Fruit fly (Drosophila melanogaster): ENCODE measurements around the gene Mat89Ba.

Gene Mat89Ba

dm6 chr3R:16231385-16232307, 40.6 kb downstream of the Mat89Ba start (continued):
- TF ChIP-seq HLH3B (GFP tag; IDR thresholded peaks at IDR 0.05) (no peak), Mrtf (GFP tag; IDR thresholded peaks at IDR 0.05) (no peak), sens-2 (GFP tag; IDR thresholded peaks at IDR 0.05) (no peak), MESR4 (GFP tag; optimal IDR thresholded peaks at IDR 0.05) (no peak), yki (optimal IDR thresholded peaks at IDR 0.05) (no peak), CG31224 (GFP tag; IDR thresholded peaks at IDR 0.05) (no peak), CG15479 (GFP tag; optimal IDR thresholded peaks at IDR 0.05) (no peak), D19B (GFP tag; optimal IDR thresholded peaks at IDR 0.05) (peak; percentile 43), CG6791 (GFP tag; IDR thresholded peaks at IDR 0.05; ENCODE audit: partially characterized antibody) (no peak), tup (GFP tag; optimal IDR thresholded peaks at IDR 0.05) (peak; percentile 7), CG12071 (GFP tag; optimal IDR thresholded peaks at IDR 0.05) (peak; percentile 16), CG13424 (tag; optimal IDR thresholded peaks at IDR 0.05) (peak; percentile 76), sim (GFP tag; IDR thresholded peaks at IDR 0.05) (no peak), caup (GFP tag; optimal IDR thresholded peaks at IDR 0.05; ENCODE audit: severe bottlenecking) (peak; percentile 64), ap (GFP tag; IDR thresholded peaks at IDR 0.05) (no peak), Dref (GFP tag; IDR thresholded peaks at IDR 0.05) (no peak), CG11696 (GFP tag; IDR thresholded peaks at IDR 0.05) (no peak), Taf1 (GFP tag; IDR thresholded peaks at IDR 0.05) (no peak), B-H2 (GFP tag; optimal IDR thresholded peaks at IDR 0.05) (no peak), CG1647 (GFP tag; optimal IDR thresholded peaks at IDR 0.05) (peak; percentile 59), CG13775 (GFP tag; optimal IDR thresholded peaks at IDR 0.05) (peak; percentile 63), Dip3 (GFP tag; optimal IDR thresholded peaks at IDR 0.05) (peak; percentile 68), CG17186 (GFP tag; optimal IDR thresholded peaks at IDR 0.05) (peak; percentile 39), grau (tag; optimal IDR thresholded peaks at IDR 0.05) (peak; percentile 96), Vsx1 (GFP tag; optimal IDR thresholded peaks at IDR 0.05) (no peak), CG5245 (GFP tag; optimal IDR thresholded peaks at IDR 0.05) (peak; percentile 64), sd (tag; optimal IDR thresholded peaks at IDR 0.05) (peak; percentile 46), CG1792 (GFP tag; optimal IDR thresholded peaks at IDR 0.05) (peak; percentile 68), CG9797 (GFP tag; optimal IDR thresholded peaks at IDR 0.05) (peak; percentile 5), CG9876 (GFP tag; optimal IDR thresholded peaks at IDR 0.05) (no peak), Bdp1 (GFP tag; optimal IDR thresholded peaks at IDR 0.05) (peak; percentile 50), B-H1 (GFP tag; IDR thresholded peaks at IDR 0.05) (no peak), Doc3 (GFP tag; IDR thresholded peaks at IDR 0.05; ENCODE audit: partially characterized antibody) (no peak), inv (GFP tag; IDR thresholded peaks at IDR 0.05; ENCODE audit: partially characterized antibody) (no peak), zfh2 (GFP tag; optimal IDR thresholded peaks at IDR 0.05) (peak; percentile 57), CG10209 (GFP tag; optimal IDR thresholded peaks at IDR 0.05) (peak; percentile 84), seq (GFP tag; IDR thresholded peaks at IDR 0.05) (no peak), HLH4C (GFP tag; IDR thresholded peaks at IDR 0.05; ENCODE audit: partially characterized antibody) (no peak), CG9727 (GFP tag; optimal IDR thresholded peaks at IDR 0.05) (peak; percentile 80), Stat92E (GFP tag; optimal IDR thresholded peaks at IDR 0.05) (no peak), Deaf1 (tag; optimal IDR thresholded peaks at IDR 0.05) (peak; percentile 56), Atf3 (GFP tag; optimal IDR thresholded peaks at IDR 0.05) (peak; percentile 70), Bteb2 (GFP tag; optimal IDR thresholded peaks at IDR 0.05) (peak; percentile 17), oc (tag; optimal IDR thresholded peaks at IDR 0.05) (no peak), gsb (GFP tag; IDR thresholded peaks at IDR 0.05) (no peak), CG2120 (GFP tag; optimal IDR thresholded peaks at IDR 0.05) (peak; percentile 75), ranshi (GFP tag; IDR thresholded peaks at IDR 0.05) (no peak), her (GFP tag; optimal IDR thresholded peaks at IDR 0.05) (peak; percentile 26), slp2 (GFP tag; optimal IDR thresholded peaks at IDR 0.05) (peak; percentile 60), h (optimal IDR thresholded peaks at IDR 0.05) (no peak)
